Worm (Caenorhabditis elegans) whole organism, late embryonic: ENCODE data around the gene D1014.5.

Experiments
- C08G9.2 ChIP-seq: sonication (generic microtip); optimal IDR thresholded peaks from 2 replicates; lab custom pipeline; 2016; ENCODE audit warnings: mild to moderate bottlenecking, missing genetic modification characterization, moderate library complexity, missing compliant biosample characterization
- K09A11.1 ChIP-seq: sonication (generic microtip); optimal IDR thresholded peaks from 2 replicates; lab custom pipeline; 2017; ENCODE audit warnings: antibody characterized with exemption, mild to moderate bottlenecking, missing genetic modification characterization, missing compliant biosample characterization; ENCODE audit not compliant: insufficient read depth
- T23F11.4 ChIP-seq: fragments of 200-800 bp; sonication (Bioruptor generic); optimal IDR thresholded peaks from 2 replicates; lab custom pipeline; 2018; ENCODE audit warnings: mild to moderate bottlenecking, missing genetic modification characterization, missing compliant biosample characterization
- Y22D7AL.16 ChIP-seq: sonication (generic microtip); optimal IDR thresholded peaks from 2 replicates; lab custom pipeline; 2016; ENCODE audit warnings: missing genetic modification characterization, missing compliant biosample characterization
- ahr-1 ChIP-seq: sonication (generic microtip); optimal IDR thresholded peaks from 2 replicates; lab custom pipeline; 2016; ENCODE audit warnings: missing genetic modification characterization, missing compliant biosample characterization
- ceh-2 ChIP-seq: sonication (generic microtip); optimal IDR thresholded peaks from 2 replicates; lab custom pipeline; 2016; ENCODE audit warnings: missing genotype, missing genetic modification characterization, missing compliant biosample characterization
- ceh-24 ChIP-seq: sonication (generic microtip); optimal IDR thresholded peaks from 2 replicates; lab custom pipeline; 2016; ENCODE audit warnings: mild to moderate bottlenecking, missing genetic modification characterization, missing compliant biosample characterization
- ceh-34 ChIP-seq: sonication (generic microtip); optimal IDR thresholded peaks from 2 replicates; lab custom pipeline; 2016; ENCODE audit warnings: mild to moderate bottlenecking, missing genetic modification characterization, missing compliant biosample characterization
- ceh-45 ChIP-seq: fragments of 200-800 bp; sonication (Bioruptor generic); IDR thresholded peaks from 2 replicates; pipeline ENCODE4 v1.3.6; 2022; ENCODE audit warnings: missing genetic modification reagents, missing genetic modification characterization, missing compliant biosample characterization
- dmd-4 ChIP-seq: sonication (generic microtip); optimal IDR thresholded peaks from 2 replicates; lab custom pipeline; 2016; ENCODE audit warnings: borderline replicate concordance, missing genetic modification characterization, missing compliant biosample characterization
- dve-1 ChIP-seq: sonication (generic microtip); optimal IDR thresholded peaks from 2 replicates; lab custom pipeline; 2017; ENCODE audit warnings: antibody characterized with exemption, mild to moderate bottlenecking, missing genetic modification characterization, missing compliant biosample characterization
- elt-4 ChIP-seq: sonication (generic microtip); optimal IDR thresholded peaks from 2 replicates; lab custom pipeline; 2016; ENCODE audit warnings: missing genetic modification characterization, missing compliant biosample characterization
- fax-1 ChIP-seq: sonication (generic microtip); optimal IDR thresholded peaks from 2 replicates; lab custom pipeline; 2016; ENCODE audit warnings: missing genotype, missing genetic modification characterization, missing compliant biosample characterization
- fkh-10 ChIP-seq: fragments of 150-350 bp; optimal IDR thresholded peaks from 2 replicates; lab custom pipeline; 2014; ENCODE audit warnings: missing biosample characterization, missing genetic modification reagents, missing genetic modification characterization
- hlh-15 ChIP-seq: sonication (generic microtip); optimal IDR thresholded peaks from 2 replicates; lab custom pipeline; 2016; ENCODE audit warnings: missing genetic modification characterization, missing compliant biosample characterization
- hlh-30 ChIP-seq: sonication (generic microtip); optimal IDR thresholded peaks from 2 replicates; lab custom pipeline; 2017; ENCODE audit warnings: antibody characterized with exemption, missing genetic modification characterization, missing compliant biosample characterization; ENCODE audit not compliant: insufficient read depth
- hlh-6 ChIP-seq: sonication (generic microtip); optimal IDR thresholded peaks from 2 replicates; lab custom pipeline; 2016; ENCODE audit warnings: missing genotype, missing genetic modification characterization, missing compliant biosample characterization
- hlh-8 ChIP-seq: sonication (generic microtip); optimal IDR thresholded peaks from 2 replicates; lab custom pipeline; 2016; ENCODE audit warnings: missing genotype, missing genetic modification characterization, missing compliant biosample characterization
- madf-2 ChIP-seq: sonication (generic microtip); optimal IDR thresholded peaks from 2 replicates; lab custom pipeline; 2017; ENCODE audit warnings: missing genetic modification characterization, missing compliant biosample characterization
- nfya-1 ChIP-seq: sonication (generic microtip); optimal IDR thresholded peaks from 2 replicates; lab custom pipeline; 2017; ENCODE audit warnings: missing genetic modification characterization, mild to moderate bottlenecking, missing compliant biosample characterization, antibody characterized with exemption, moderate library complexity
- nhr-232 ChIP-seq: sonication (generic microtip); optimal IDR thresholded peaks from 2 replicates; lab custom pipeline; 2016; ENCODE audit warnings: missing genetic modification characterization, missing compliant biosample characterization
- pha-4 ChIP-seq: fragments of 150-350 bp; optimal IDR thresholded peaks from 2 replicates; lab custom pipeline; 2018; ENCODE audit warnings: missing biosample characterization, missing genetic modification reagents, missing genetic modification characterization
- pqm-1 ChIP-seq: sonication (generic microtip); optimal IDR thresholded peaks from 2 replicates; lab custom pipeline; 2016; ENCODE audit warnings: missing genetic modification characterization, missing compliant biosample characterization
- rnt-1 ChIP-seq: sonication (generic microtip); optimal IDR thresholded peaks from 2 replicates; lab custom pipeline; 2016; ENCODE audit warnings: missing genetic modification characterization, missing compliant biosample characterization
- sdc-2 ChIP-seq: sonication (generic microtip); optimal IDR thresholded peaks from 2 replicates; lab custom pipeline; 2016; ENCODE audit warnings: missing genotype, missing genetic modification characterization, missing compliant biosample characterization
- sox-2 ChIP-seq: fragments of 200-800 bp; sonication (Bioruptor generic); IDR thresholded peaks from 2 replicates; pipeline ENCODE4 v1.3.6; 2022; ENCODE audit warnings: missing genetic modification reagents, missing genetic modification characterization, missing compliant biosample characterization
- syd-9 ChIP-seq: sonication (generic microtip); optimal IDR thresholded peaks from 2 replicates; lab custom pipeline; 2016; ENCODE audit warnings: mild to moderate bottlenecking, missing genetic modification characterization, moderate library complexity, missing compliant biosample characterization
- tbx-7 ChIP-seq: sonication (generic microtip); optimal IDR thresholded peaks from 2 replicates; lab custom pipeline; 2016; ENCODE audit warnings: missing genotype, missing genetic modification characterization, missing compliant biosample characterization
- ttx-3 ChIP-seq: sonication (generic microtip); optimal IDR thresholded peaks from 2 replicates; lab custom pipeline; 2016; ENCODE audit warnings: missing genetic modification reagents, missing genetic modification characterization, missing compliant biosample characterization
- unc-3 ChIP-seq, 2 experiments: fragments of 200-800 bp in 1 of 2; sonication (Bioruptor generic) in 1 of 2; sonication (generic microtip) in 1 of 2; conservative IDR thresholded peaks in 1 of 2; optimal IDR thresholded peaks in 1 of 2; 2 replicates each; pipeline versions ENCODE4 v1.3.6 to Lab custom; 2016 to 2022; ENCODE audit warnings: missing compliant biosample characterization in 2 of 2, missing genetic modification characterization in 2 of 2, missing genetic modification reagents in 1 of 2
- unc-42 ChIP-seq: sonication (generic microtip); optimal IDR thresholded peaks from 2 replicates; lab custom pipeline; 2016; ENCODE audit warnings: missing genotype, missing genetic modification characterization, missing compliant biosample characterization
- unc-86 ChIP-seq: sonication (generic microtip); optimal IDR thresholded peaks from 2 replicates; lab custom pipeline; 2016; ENCODE audit warnings: missing genetic modification characterization, missing compliant biosample characterization
- ztf-16 ChIP-seq: sonication (generic microtip); optimal IDR thresholded peaks from 2 replicates; lab custom pipeline; 2017; ENCODE audit warnings: missing genetic modification characterization, missing compliant biosample characterization

D1014.5 gene

ce11 chrV:8145329-8145728 lies 21.8 kb downstream of the D1014.5 start, which contains the start of gene D1014.13:
Gene D1014.13 (plus strand): TSS chrV:8145629.
- TF ChIP-seq Y22D7AL.16 (tag; lab: Kevin White, UChicago), result no peak
- no peak for TF ChIP-seq rnt-1
- TF ChIP-seq pha-4 (tag; lab: Kevin White, UChicago), result no peak
- TF ChIP-seq K09A11.1, result no peak
- no peak for TF ChIP-seq sox-2
- TF ChIP-seq sdc-2 (tag; lab: Kevin White, UChicago), result no peak
- TF ChIP-seq hlh-15 (tag; lab: Kevin White, UChicago), result no peak
- no peak for TF ChIP-seq fax-1 (tag; lab: Kevin White, UChicago)
- no peak for TF ChIP-seq pqm-1 (tag; lab: Kevin White, UChicago)
- no peak for TF ChIP-seq ceh-45 (GFP tag; lab: Robert Waterston, UW)
- TF ChIP-seq madf-2, result no peak
- TF ChIP-seq hlh-30 (tag; lab: Kevin White, UChicago), result no peak
- no peak for TF ChIP-seq elt-4 (tag; lab: Kevin White, UChicago)
- TF ChIP-seq nfya-1 (tag; lab: Kevin White, UChicago), result no peak

ce11 chrV:8155743-8156142 lies 32.3 kb downstream of the D1014.5 start:
- TF ChIP-seq dmd-4 (tag; lab: Kevin White, UChicago), result no peak
- no peak for TF ChIP-seq fkh-10
- TF ChIP-seq T23F11.4, result no peak
- TF ChIP-seq fax-1 (tag; lab: Kevin White, UChicago), result no peak
- no peak for TF ChIP-seq hlh-6 (tag; lab: Kevin White, UChicago)
- TF ChIP-seq ceh-34 (tag; lab: Kevin White, UChicago), result no peak
- TF ChIP-seq unc-3 (GFP tag; conservative IDR thresholded peaks at IDR 0.05; lab: Robert Waterston, UW), result no peak
- no peak for TF ChIP-seq unc-3 (tag; optimal IDR thresholded peaks at IDR 0.05; lab: Kevin White, UChicago)
- no peak for TF ChIP-seq ceh-2 (tag; lab: Kevin White, UChicago)

ce11 chrV:8157446-8157845 lies 34.0 kb downstream of the D1014.5 start, which contains the start of gene sul-2:
Gene sul-2 (plus strand): TSS chrV:8157746.
- TF ChIP-seq ceh-45 (GFP tag; lab: Robert Waterston, UW), result no peak
- no peak for TF ChIP-seq ahr-1 (tag; lab: Kevin White, UChicago)
- TF ChIP-seq unc-86 (tag; lab: Kevin White, UChicago), result no peak
- TF ChIP-seq dve-1 (tag; lab: Kevin White, UChicago), result no peak
- TF ChIP-seq rnt-1, result no peak
- TF ChIP-seq sox-2, result no peak
- no peak for TF ChIP-seq T23F11.4
- no peak for TF ChIP-seq ceh-24 (tag; lab: Kevin White, UChicago)
- no peak for TF ChIP-seq tbx-7 (tag; lab: Kevin White, UChicago)
- TF ChIP-seq ttx-3 (tag; lab: Kevin White, UChicago), result no peak
- no peak for TF ChIP-seq hlh-6 (tag; lab: Kevin White, UChicago)
- TF ChIP-seq Y22D7AL.16 (tag; lab: Kevin White, UChicago), result no peak
- no peak for TF ChIP-seq nhr-232
- TF ChIP-seq, all 69 proteins: peak for 0

ce11 chrV:8159629-8160028 lies 36.1 kb downstream of the D1014.5 start, which contains the start of gene F20D6.6:
Gene F20D6.6 (plus strand): TSS chrV:8159929.
- TF ChIP-seq C08G9.2 (tag; lab: Kevin White, UChicago) (no peak), ztf-16 (tag; lab: Kevin White, UChicago) (no peak), T23F11.4 (no peak), unc-3 (GFP tag; conservative IDR thresholded peaks at IDR 0.05; lab: Robert Waterston, UW) (no peak), unc-3 (tag; optimal IDR thresholded peaks at IDR 0.05; lab: Kevin White, UChicago) (no peak), ceh-45 (GFP tag; lab: Robert Waterston, UW) (no peak), syd-9 (no peak), sdc-2 (tag; lab: Kevin White, UChicago) (no peak), unc-42 (no peak), hlh-15 (tag; lab: Kevin White, UChicago) (no peak), nhr-232 (no peak), sox-2 (no peak), hlh-8 (tag; lab: Kevin White, UChicago) (no peak)
- TF ChIP-seq, all 69 proteins: peak for 0
